Fruit fly (Drosophila melanogaster): ENCODE measurements around the gene CG33764.
A peak's percentile ranks its signal among the peaks of the same experiment; 100 is the strongest.

The CG33764 gene

dm6 chr3L:4242428-4242827, 24.9 kb downstream of the CG33764 start, which contains the start of gene pav:
pav (plus strand) TSS chr3L:4242734.
- TF ChIP-seq CrebA (GFP tag; optimal IDR thresholded peaks at IDR 0.05; ENCODE audit: borderline replicate concordance) (no peak), N (GFP tag; optimal IDR thresholded peaks at IDR 0.05) (no peak), OdsH (GFP tag; optimal IDR thresholded peaks at IDR 0.05) (peak; percentile 1), Hnf4 (GFP tag; optimal IDR thresholded peaks at IDR 0.05) (no peak), Myc (optimal IDR thresholded peaks at IDR 0.05) (no peak), Mio (GFP tag; optimal IDR thresholded peaks at IDR 0.05) (no peak)

dm6 chr3L:4239442-4240322, 27.6 kb downstream of the CG33764 start, which contains the start of gene Sqor:
Sqor (plus strand) TSS chr3L:4240173.
- TF ChIP-seq Abd-B (GFP tag; optimal IDR thresholded peaks at IDR 0.05), result no peak
- TF ChIP-seq dsf (GFP tag; optimal IDR thresholded peaks at IDR 0.05; ENCODE audit: borderline replicate concordance), result peak; percentile 68
- no peak for TF ChIP-seq dl (GFP tag; optimal IDR thresholded peaks at IDR 0.05; ENCODE audit: insufficient read depth in 1 of 2, partially characterized antibody in 2 of 2)
- peak; percentile 95 for TF ChIP-seq fru (GFP tag; optimal IDR thresholded peaks at IDR 0.05)
- TF ChIP-seq Jra (GFP tag; optimal IDR thresholded peaks at IDR 0.05), result peak; percentile 80
- peak; percentile 30 for TF ChIP-seq Hr78 (GFP tag; optimal IDR thresholded peaks at IDR 0.05)
- peak; percentile 37 for TF ChIP-seq brk (GFP tag; optimal IDR thresholded peaks at IDR 0.05)
- TF ChIP-seq CrebA (GFP tag; optimal IDR thresholded peaks at IDR 0.05; ENCODE audit: borderline replicate concordance), result no peak
- TF ChIP-seq N (GFP tag; optimal IDR thresholded peaks at IDR 0.05), result peak; percentile 62
- TF ChIP-seq GATAd (GFP tag; optimal IDR thresholded peaks at IDR 0.05), result peak; percentile 36
- TF ChIP-seq Sp1 (GFP tag; optimal IDR thresholded peaks at IDR 0.05), result peak; percentile 98
- TF ChIP-seq Hnf4 (GFP tag; optimal IDR thresholded peaks at IDR 0.05), result peak; percentile 82
- peak; percentile 93 for TF ChIP-seq OdsH (GFP tag; optimal IDR thresholded peaks at IDR 0.05)
- no peak for TF ChIP-seq jim (GFP tag; optimal IDR thresholded peaks at IDR 0.05)
- TF ChIP-seq sage (GFP tag; optimal IDR thresholded peaks at IDR 0.05), result peak; percentile 50
- TF ChIP-seq Rel (GFP tag; optimal IDR thresholded peaks at IDR 0.05), result peak; percentile 67
- TF ChIP-seq Rel (tag; optimal IDR thresholded peaks at IDR 0.05), result peak; percentile 77
- peak; percentile 64 to 92 for TF ChIP-seq foxo (GFP tag; optimal IDR thresholded peaks at IDR 0.05)
- TF ChIP-seq Myc (optimal IDR thresholded peaks at IDR 0.05), result peak; percentile 64
- TF ChIP-seq rgr (GFP tag; optimal IDR thresholded peaks at IDR 0.05), result peak; percentile 95
- TF ChIP-seq tai (GFP tag; optimal IDR thresholded peaks at IDR 0.05), result no peak
- peak; percentile 93 for TF ChIP-seq h (GFP tag; optimal IDR thresholded peaks at IDR 0.05)
- peak; percentile 92 for TF ChIP-seq CG9705 (GFP tag; optimal IDR thresholded peaks at IDR 0.05)
- TF ChIP-seq ey (GFP tag; optimal IDR thresholded peaks at IDR 0.05), result peak; percentile 93
- TF ChIP-seq psq (GFP tag; optimal IDR thresholded peaks at IDR 0.05), result peak; percentile 86
- no peak for TF ChIP-seq Dfd (GFP tag; optimal IDR thresholded peaks at IDR 0.05)
- peak; percentile 95 for TF ChIP-seq HLH106 (tag; optimal IDR thresholded peaks at IDR 0.05)
- TF ChIP-seq woc (GFP tag; optimal IDR thresholded peaks at IDR 0.05), result peak; percentile 96
- no peak for TF ChIP-seq Dif (GFP tag; optimal IDR thresholded peaks at IDR 0.05; ENCODE audit: partially characterized antibody)
- TF ChIP-seq dmrt93B (GFP tag; optimal IDR thresholded peaks at IDR 0.05), result peak; percentile 92
- peak; percentile 44 for TF ChIP-seq usp (GFP tag; optimal IDR thresholded peaks at IDR 0.05)
- TF ChIP-seq pan (optimal IDR thresholded peaks at IDR 0.05), result no peak
- TF ChIP-seq br (GFP tag; optimal IDR thresholded peaks at IDR 0.05), result peak; percentile 94
- no peak for TF ChIP-seq lola (GFP tag; optimal IDR thresholded peaks at IDR 0.05)
- TF ChIP-seq CG32264 (GFP tag; optimal IDR thresholded peaks at IDR 0.05), result peak; percentile 88
- no peak for TF ChIP-seq Vsx2 (GFP tag; optimal IDR thresholded peaks at IDR 0.05; ENCODE audit: partially characterized antibody)
- TF ChIP-seq Mio (GFP tag; optimal IDR thresholded peaks at IDR 0.05), result peak; percentile 55
- TF ChIP-seq sv (GFP tag; optimal IDR thresholded peaks at IDR 0.05), result peak; percentile 86
- peak; percentile 17 for TF ChIP-seq Hr83 (GFP tag; optimal IDR thresholded peaks at IDR 0.05; ENCODE audit: poor library complexity, severe bottlenecking)
